Fruit fly (Drosophila melanogaster) Kc167 (cell line): ENCODE measurements around the gene Zip99C.

Source experiments
- Myc ChIP-seq: fragments of >200 bp; optimal IDR thresholded peaks from 2 replicates; lab custom pipeline; 2017; ENCODE audit warnings: missing external identifiers
- Sin3A ChIP-seq: fragments of >200 bp; optimal IDR thresholded peaks from 2 replicates; lab custom pipeline; 2018; ENCODE audit warnings: missing external identifiers
- h ChIP-seq: fragments of >200 bp; optimal IDR thresholded peaks from 3 replicates; lab custom pipeline; 2018; ENCODE audit warnings: missing external identifiers
- insv ChIP-seq: fragments of >200 bp; optimal IDR thresholded peaks from 3 replicates; lab custom pipeline; 2018; ENCODE audit warnings: missing external identifiers
- psq ChIP-seq: fragments of >200 bp; optimal IDR thresholded peaks from 2 replicates; lab custom pipeline; 2017; ENCODE audit warnings: missing external identifiers
- ttk ChIP-seq: sonication (Bioruptor generic); optimal IDR thresholded peaks from 2 replicates; lab custom pipeline; 2017; ENCODE audit warnings: missing external identifiers

Gene Zip99C

DNA sequence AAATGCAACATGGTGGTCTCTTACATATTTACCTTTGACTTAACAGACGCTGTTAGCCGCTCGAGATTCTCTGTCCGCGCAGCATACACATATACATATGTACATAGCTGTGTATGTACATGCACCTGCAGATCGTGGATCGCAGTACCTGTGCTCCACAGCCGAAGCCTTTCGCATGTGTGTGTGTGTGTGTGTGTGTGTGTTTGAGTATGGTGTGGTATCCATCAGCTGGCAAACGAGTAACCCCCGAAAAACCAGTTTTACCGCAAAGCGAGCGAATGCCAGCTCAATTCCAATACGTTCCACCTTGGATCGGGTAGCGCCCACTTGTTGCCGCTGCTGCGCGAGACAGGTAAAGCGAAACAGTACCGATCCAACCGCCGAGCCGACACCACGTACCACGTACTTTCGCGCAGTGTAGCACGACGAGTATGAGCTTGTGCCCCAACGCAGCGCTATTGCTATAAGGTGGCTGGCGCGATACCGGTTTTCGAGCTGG, 27.4 kb downstream of the Zip99C start, which contains the start of gene Cad99C:
Gene Cad99C, plus strand, starts transcription at position 365 of the 499 bp plus-strand sequence.
- TF ChIP-seq psq (lab: Kevin White, UChicago) (no peak), insv (no peak), Myc (lab: Kevin White, UChicago) (no peak), ttk (lab: Kevin White, UChicago) (no peak), h (no peak), Sin3A (lab: Kevin White, UChicago) (no peak)

DNA sequence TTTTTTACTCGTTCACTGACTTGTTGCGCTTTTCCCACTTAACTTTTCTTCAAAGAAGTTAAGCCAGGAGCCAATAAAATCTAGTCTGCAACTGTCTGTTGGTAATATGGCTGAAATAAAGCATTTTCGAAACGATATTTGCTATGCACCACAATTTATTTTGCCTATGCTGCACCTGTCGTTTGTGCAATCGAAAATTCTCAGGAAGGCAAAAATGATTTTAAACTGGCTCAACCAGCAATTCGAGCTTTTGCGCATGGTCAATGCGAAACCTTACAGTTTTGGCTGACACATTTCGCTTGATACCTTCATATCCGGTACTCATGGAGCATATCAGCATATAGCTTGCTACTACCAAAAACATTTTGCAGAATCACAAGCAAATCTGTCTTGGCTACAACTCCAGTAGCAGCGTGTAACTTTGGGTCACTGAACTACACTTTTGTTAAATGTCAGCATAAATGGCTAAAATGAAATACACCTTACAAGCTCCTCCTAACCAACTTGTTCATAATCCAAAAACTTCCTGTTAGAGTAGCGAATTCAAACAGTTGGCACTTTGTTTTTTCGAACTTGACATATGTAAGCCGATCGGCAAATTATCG, 28.9 kb downstream of the Zip99C start:
- TF ChIP-seq insv (no peak), Myc (lab: Kevin White, UChicago) (no peak), ttk (lab: Kevin White, UChicago) (no peak), h (no peak), psq (lab: Kevin White, UChicago) (no peak), Sin3A (lab: Kevin White, UChicago) (no peak)

DNA sequence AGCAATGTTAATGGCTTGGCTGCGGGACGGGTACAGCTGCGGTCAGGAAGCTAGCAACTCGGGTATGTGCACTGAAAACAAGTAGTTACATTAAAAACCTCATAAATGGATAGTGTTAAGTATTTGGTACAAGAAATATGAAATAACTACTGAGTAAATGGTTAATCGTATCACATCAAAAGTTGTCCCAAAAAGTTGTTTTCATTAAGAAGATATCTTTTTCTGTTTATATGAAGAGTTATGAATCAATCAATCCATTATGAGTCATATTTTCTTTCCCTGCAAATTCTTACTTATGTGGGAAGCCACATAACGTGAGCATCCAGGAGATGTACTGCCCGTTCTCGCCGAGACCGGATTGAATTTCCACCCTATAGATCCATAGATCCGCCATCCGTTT, 29.9 kb downstream of the Zip99C start:
- TF ChIP-seq Sin3A (lab: Kevin White, UChicago) (no peak), ttk (lab: Kevin White, UChicago) (no peak), psq (lab: Kevin White, UChicago) (no peak), Myc (lab: Kevin White, UChicago) (no peak), insv (no peak), h (no peak)

DNA sequence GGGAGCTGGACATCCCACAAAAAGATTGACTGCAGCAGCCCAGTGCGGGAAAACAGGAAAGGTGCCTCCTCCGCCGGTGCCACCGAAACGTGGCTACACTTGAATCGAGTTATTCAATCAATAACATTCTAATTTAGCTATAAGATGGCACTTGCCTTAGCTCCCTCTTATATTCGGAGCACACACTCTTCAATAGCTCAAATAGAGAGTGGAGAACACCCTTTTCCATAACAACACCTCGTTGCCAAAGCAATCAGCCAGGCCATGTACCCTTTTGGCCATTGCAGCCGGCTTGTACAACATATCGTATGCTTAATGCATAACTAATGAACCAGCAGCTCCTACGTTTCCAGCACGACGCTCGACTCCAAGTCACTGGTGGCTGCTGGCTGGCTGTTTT, 30.9 kb downstream of the Zip99C start:
- no peak for TF ChIP-seq Myc (lab: Kevin White, UChicago)
- TF ChIP-seq Sin3A (lab: Kevin White, UChicago): no peak
- TF ChIP-seq psq (lab: Kevin White, UChicago): no peak
- TF ChIP-seq h: no peak
- no peak for TF ChIP-seq insv
- no peak for TF ChIP-seq ttk (lab: Kevin White, UChicago)

DNA sequence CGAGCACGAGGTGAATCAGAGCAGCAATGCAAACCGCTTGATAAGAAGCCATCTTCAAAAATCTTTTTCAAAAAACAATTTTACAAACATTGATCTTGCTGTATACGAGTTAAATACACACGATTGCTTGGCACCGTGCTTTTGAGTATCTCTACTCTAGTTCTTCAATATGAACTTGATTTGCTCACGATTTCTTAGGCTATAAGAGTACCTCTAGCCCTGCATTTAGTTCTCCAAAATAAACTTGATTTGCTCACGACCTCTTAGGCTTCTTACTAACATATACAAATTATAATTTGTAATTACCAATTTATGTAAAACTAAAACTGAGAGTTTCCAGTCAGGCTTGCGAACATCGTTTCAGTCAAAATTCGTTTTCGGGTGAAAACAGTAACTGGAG, 32.5 kb downstream of the Zip99C start, which contains the start of gene CG42592:
Gene CG42592, minus strand, starts transcription at position 101 of the 400 bp plus-strand sequence.
- TF ChIP-seq psq (lab: Kevin White, UChicago) (no peak), h (no peak), ttk (lab: Kevin White, UChicago) (no peak), Myc (lab: Kevin White, UChicago) (no peak), insv (no peak), Sin3A (lab: Kevin White, UChicago) (no peak)

DNA sequence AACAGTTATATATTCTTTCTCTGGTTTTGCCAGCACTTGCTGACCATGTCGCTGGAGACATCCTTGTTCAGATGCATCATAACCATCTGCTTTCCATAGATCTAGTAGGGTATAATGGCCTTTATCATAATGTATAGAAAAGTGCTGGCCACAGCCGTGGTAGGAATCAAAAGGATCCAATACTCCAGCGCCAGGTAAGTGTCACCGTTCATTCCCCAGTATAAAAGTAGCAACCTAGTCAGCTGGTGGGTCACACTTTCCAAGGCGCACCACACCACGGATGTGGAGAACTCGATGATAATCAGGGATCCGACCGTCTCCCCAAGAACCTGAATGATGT, 33.0 kb downstream of the Zip99C start, which contains the start of gene Prtl99C:
Gene Prtl99C, plus strand, starts transcription at position 241 of the 340 bp plus-strand sequence.
- no peak for TF ChIP-seq h
- TF ChIP-seq psq (lab: Kevin White, UChicago): no peak
- TF ChIP-seq ttk (lab: Kevin White, UChicago): no peak
- no peak for TF ChIP-seq insv
- no peak for TF ChIP-seq Sin3A (lab: Kevin White, UChicago)
- TF ChIP-seq Myc (lab: Kevin White, UChicago): no peak

DNA sequence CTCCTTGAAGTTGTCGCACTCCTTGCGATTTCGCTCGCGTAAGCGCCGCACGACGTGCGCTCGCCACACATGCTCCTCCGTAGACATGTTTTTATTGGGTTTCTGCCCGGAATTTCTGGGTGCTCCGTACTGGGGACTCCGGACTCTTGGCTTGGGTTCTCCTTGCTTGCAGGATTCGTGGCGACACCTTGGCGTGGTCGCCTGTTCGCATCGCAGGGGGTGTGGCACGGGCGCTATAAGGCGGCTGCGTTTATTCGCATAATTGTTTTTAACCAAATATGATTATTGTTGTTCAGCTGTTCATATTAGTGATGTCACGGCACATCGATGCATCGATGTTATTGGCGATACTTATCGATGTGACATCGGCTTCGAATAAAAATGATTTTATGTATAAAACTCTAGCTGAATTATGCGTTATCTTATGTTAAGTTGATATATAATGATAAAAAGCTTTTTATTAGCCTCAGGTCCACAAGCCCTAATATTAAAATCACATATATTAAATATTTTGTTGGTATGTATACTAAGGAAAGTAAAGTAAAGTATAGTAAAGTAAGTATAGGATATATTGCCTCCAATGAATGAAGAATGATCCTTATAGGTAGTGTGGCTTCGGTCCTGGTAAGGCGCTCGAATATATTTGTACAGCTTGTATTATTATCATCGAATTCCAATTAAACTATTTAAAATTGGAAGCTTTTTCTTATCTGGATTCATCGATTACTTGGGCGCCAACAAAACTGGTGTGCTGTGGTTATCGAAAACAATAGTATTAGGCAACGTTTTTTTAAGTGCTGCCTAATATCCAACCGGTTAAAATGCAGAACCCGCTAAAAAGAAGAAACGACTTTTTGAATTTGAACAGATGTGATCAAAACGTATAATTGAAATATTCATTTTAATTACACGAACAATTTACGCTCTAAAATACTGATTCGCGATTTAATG, 33.7 kb downstream of the Zip99C start, which contains the start of gene Atg16:
Gene Atg16, minus strand, starts transcription at position 343 of the 951 bp plus-strand sequence.
- TF ChIP-seq h: no peak
- TF ChIP-seq ttk (lab: Kevin White, UChicago): no peak
- TF ChIP-seq psq (lab: Kevin White, UChicago): no peak
- no peak for TF ChIP-seq Sin3A (lab: Kevin White, UChicago)
- no peak for TF ChIP-seq Myc (lab: Kevin White, UChicago)
- no peak for TF ChIP-seq insv

DNA sequence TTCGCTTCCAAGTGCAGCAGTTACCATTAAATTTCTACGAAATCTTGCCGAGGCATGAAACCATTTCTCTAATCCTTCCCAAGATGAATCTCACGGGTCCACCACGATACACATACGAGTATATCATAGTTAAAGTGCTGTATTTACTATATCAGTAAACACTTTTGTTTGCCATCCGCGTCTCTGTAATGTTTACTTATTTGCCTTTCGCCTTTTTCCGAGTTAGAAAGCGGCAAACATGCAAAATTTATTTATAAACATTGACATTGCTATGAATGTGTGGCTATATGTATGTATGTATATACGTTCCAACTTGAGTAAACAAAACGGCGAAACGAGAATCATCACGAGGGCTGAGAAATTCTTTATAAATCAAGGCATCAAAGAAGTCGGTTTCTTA, 37.8 kb downstream of the Zip99C start:
- TF ChIP-seq Sin3A (lab: Kevin White, UChicago): no peak
- no peak for TF ChIP-seq psq (lab: Kevin White, UChicago)

DNA sequence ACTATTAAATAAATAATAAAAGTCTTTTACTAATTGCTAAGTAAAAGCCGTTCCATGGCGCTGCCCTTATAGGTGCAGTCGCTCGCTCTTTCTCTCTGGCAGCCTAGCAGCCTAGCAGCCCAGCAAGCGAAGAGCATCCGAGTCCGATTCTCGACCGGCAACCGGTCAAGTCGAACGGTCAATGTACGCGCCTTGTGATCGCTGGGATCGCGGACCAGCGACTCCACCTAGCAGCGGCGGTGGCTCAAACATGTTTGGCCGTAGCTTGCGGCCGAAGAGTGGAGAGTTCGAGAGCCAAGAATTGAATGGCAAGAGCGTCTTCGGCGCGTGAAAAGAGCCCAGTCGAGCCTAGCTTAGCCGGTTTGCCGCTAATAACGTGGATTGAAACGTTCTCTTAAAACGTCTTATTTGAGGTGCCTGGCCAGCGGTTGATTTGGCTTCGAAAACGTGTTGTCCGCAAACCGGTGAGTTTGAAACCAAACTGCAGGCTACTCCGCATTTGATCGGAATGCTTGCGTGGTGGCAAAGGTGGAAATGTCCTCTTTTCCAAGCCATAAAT, 39.4 kb downstream of the Zip99C start:
- TF ChIP-seq psq (lab: Kevin White, UChicago): no peak
- no peak for TF ChIP-seq Myc (lab: Kevin White, UChicago)
- no peak for TF ChIP-seq insv
- no peak for TF ChIP-seq ttk (lab: Kevin White, UChicago)
- TF ChIP-seq h: no peak
- TF ChIP-seq Sin3A (lab: Kevin White, UChicago): no peak

DNA sequence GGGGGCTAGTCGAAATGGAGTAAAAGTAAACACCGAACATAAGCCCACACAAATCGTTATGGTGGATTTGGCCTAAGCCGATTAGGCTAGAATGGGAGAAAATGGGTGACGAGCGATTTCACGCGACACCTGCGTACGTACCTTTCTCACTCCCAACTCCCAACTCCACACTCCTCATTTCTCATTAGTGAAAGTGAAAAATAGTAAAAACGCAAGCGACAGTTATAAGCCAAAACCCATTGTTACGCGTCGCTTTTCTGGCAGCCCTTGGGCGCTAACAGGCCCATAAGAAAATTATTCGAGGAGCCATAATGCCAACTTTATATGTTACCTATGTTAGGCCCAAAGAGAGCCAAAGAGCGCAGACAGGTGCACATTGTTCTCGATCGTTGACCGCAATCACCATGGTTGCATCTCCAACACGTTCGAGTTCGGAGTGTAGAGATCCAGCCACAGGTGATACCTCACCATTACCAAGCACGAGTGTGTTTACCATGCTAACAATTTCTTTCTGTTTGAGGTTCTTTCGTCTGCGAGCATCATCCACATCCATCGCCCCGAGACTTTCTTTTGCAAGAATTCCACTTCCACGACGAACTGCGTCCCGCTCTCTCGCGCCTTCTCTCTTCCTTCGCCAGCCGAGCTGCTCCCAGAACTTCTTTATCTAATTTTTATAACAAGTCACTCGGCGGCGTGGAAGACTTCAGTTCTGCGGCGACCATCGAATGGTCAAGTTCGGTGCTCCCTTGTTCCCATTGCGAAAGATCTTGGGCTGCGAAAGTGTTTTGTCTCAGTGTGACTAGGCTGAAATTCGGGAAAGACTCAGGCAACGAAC, 50.0 kb downstream of the Zip99C start, which contains the start of gene neo:
Gene neo, plus strand, starts transcription at position 698 of the 835 bp plus-strand sequence.
- no peak for TF ChIP-seq insv
- TF ChIP-seq Sin3A (lab: Kevin White, UChicago): no peak
- TF ChIP-seq psq (lab: Kevin White, UChicago): no peak
- no peak for TF ChIP-seq h

DNA sequence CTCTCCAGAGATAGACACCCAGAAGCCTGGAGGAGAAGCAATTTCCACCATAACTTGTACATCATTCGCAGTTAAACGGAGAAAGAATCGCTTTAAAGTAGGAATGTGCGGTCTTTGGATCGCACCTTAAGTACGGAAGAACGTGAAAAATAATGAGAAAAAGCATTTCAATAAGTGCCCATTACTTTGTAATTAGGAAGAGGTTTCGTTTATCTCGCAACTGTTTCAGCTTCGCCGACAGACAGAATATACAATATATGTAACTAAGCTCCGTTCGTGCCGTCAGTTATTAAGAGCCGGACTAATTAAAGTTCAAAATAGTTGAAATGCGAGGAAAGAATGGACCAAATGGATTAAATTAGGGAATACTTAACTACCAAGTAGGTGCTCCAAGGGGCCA, 51.0 kb downstream of the Zip99C start, which contains the start of gene CG7829:
Gene CG7829, minus strand, starts transcription at position 101 of the 400 bp plus-strand sequence.
- TF ChIP-seq Sin3A (lab: Kevin White, UChicago) (no peak), Myc (lab: Kevin White, UChicago) (no peak), h (no peak), insv (no peak), psq (lab: Kevin White, UChicago) (no peak), ttk (lab: Kevin White, UChicago) (no peak)
